Worm (Caenorhabditis elegans) whole organism, young adult: ENCODE results near the gene wrm-1.

ENCODE experiments used
- F23B12.7 ChIP-seq: sonication (generic microtip); optimal IDR thresholded peaks from 2 replicates; lab custom pipeline; 2017; ENCODE audit warnings: missing genetic modification characterization, mild to moderate bottlenecking, missing compliant biosample characterization, antibody characterized with exemption, moderate library complexity; ENCODE audit not compliant: insufficient read depth
- aptf-3 ChIP-seq: fragments of 200-800 bp; sonication (Bioruptor generic); IDR thresholded peaks from 2 replicates; pipeline ENCODE4 v1.3.6; 2022; ENCODE audit warnings: missing genetic modification characterization, missing compliant biosample characterization
- ccch-3 ChIP-seq: fragments of 200-800 bp; sonication (Bioruptor generic); optimal IDR thresholded peaks from 2 replicates; lab custom pipeline; 2018; ENCODE audit warnings: mild to moderate bottlenecking, missing genetic modification characterization, missing compliant biosample characterization
- cebp-1 ChIP-seq, 2 experiments: fragments of 200-800 bp in 1 of 2; sonication (Bioruptor generic) in 1 of 2; sonication (generic microtip) in 1 of 2; IDR thresholded peaks in 1 of 2; optimal IDR thresholded peaks in 1 of 2; 2 replicates each; pipeline versions ENCODE4 v1.3.6 to Lab custom; 2017 to 2022; ENCODE audit warnings: missing compliant biosample characterization in 2 of 2, missing genetic modification characterization in 2 of 2, mild to moderate bottlenecking in 1 of 2, missing genetic modification reagents in 1 of 2, moderate library complexity in 1 of 2
- let-607 ChIP-seq, 2 experiments: fragments of 200-800 bp in 1 of 2; sonication (Bioruptor generic) in 1 of 2; sonication (generic microtip) in 1 of 2; optimal IDR thresholded peaks; 2 replicates each; lab custom pipeline; 2016 to 2018; ENCODE audit warnings: mild to moderate bottlenecking in 2 of 2, missing compliant biosample characterization in 2 of 2, missing genetic modification characterization in 2 of 2, moderate library complexity in 2 of 2, missing genotype in 1 of 2
- sea-2 ChIP-seq: fragments of 200-800 bp; sonication (Bioruptor generic); IDR thresholded peaks from 2 replicates; pipeline ENCODE4 v1.3.6; 2022; ENCODE audit warnings: missing genetic modification characterization, missing compliant biosample characterization
- snpc-4 ChIP-seq, 5 experiments: fragments of 150-350 bp in 1 of 5; sonication (generic microtip) in 4 of 5; optimal IDR thresholded peaks; 2 replicates each; lab custom pipeline; 2014 to 2018; ENCODE audit warnings: missing genetic modification characterization in 5 of 5, missing biosample characterization in 3 of 5, antibody characterized with exemption in 2 of 5, mild to moderate bottlenecking in 2 of 5, missing compliant biosample characterization in 2 of 5, missing genotype in 2 of 5, moderate library complexity in 2 of 5, missing genetic modification reagents in 1 of 5
- unc-62 ChIP-seq: fragments of 150-350 bp; optimal IDR thresholded peaks from 2 replicates; lab custom pipeline; 2014; ENCODE audit warnings: missing biosample characterization, missing genetic modification reagents, missing genetic modification characterization

- TF ChIP-seq ccch-3 (no peak), cebp-1 (GFP tag; IDR thresholded peaks at IDR 0.05; lab: Robert Waterston, UW) (no peak), cebp-1 (tag; optimal IDR thresholded peaks at IDR 0.05; lab: Kevin White, UChicago) (no peak), unc-62 (no peak), F23B12.7 (tag; lab: Kevin White, UChicago) (no peak), snpc-4 (GFP tag; optimal IDR thresholded peaks at IDR 0.05; lab: Kevin White, UChicago) (no peak), snpc-4 (tag; optimal IDR thresholded peaks at IDR 0.05; lab: Kevin White, UChicago) (no peak), sea-2 (no peak), aptf-3 (GFP tag; lab: Robert Waterston, UW) (no peak), let-607 (tag; optimal IDR thresholded peaks at IDR 0.05; lab: Kevin White, UChicago) (no peak)
These were observed 12.3 kb downstream of the wrm-1 start, which contains the start of gene B0244.10 for ce11 chrIII:5734905-5735304.
